Fruit fly (Drosophila melanogaster) whole organism, prepupa: ENCODE measurements around the gene RabX5.

Source experiments
- CG11762 ChIP-seq: fragments of 200-800 bp; sonication (Bioruptor generic); optimal IDR thresholded peaks from 3 replicates; lab custom pipeline; 2016; ENCODE audit warnings: missing biosample characterization, missing genetic modification characterization; ENCODE audit not compliant: insufficient read depth
- CG1621 ChIP-seq: fragments of 200-800 bp; sonication (Bioruptor generic); optimal IDR thresholded peaks from 3 replicates; lab custom pipeline; 2018; ENCODE audit warnings: missing biosample characterization, mild to moderate bottlenecking, missing genetic modification characterization
- CG31627 ChIP-seq: fragments of 200-800 bp; sonication (Bioruptor generic); optimal IDR thresholded peaks from 3 replicates; lab custom pipeline; 2016; ENCODE audit warnings: missing biosample characterization, missing genetic modification characterization
- CG3919 ChIP-seq: fragments of 200-800 bp; sonication (Bioruptor generic); optimal IDR thresholded peaks from 3 replicates; lab custom pipeline; 2016; ENCODE audit warnings: missing biosample characterization, missing genetic modification characterization
- CG4318 ChIP-seq: fragments of 200-800 bp; sonication (Bioruptor generic); optimal IDR thresholded peaks from 3 replicates; lab custom pipeline; 2017; ENCODE audit warnings: missing biosample characterization, mild to moderate bottlenecking, missing genetic modification characterization
- CG6854 ChIP-seq: fragments of 200-800 bp; sonication (Bioruptor generic); optimal IDR thresholded peaks from 2 replicates; lab custom pipeline; 2017; ENCODE audit warnings: missing biosample characterization, mild to moderate bottlenecking, missing genetic modification characterization
- Eip78C ChIP-seq: fragments of 200-800 bp; sonication (Bioruptor generic); peaks from one replicate; lab custom pipeline; 2016; ENCODE audit warnings: missing biosample characterization, missing genetic modification characterization
- fd59A ChIP-seq: fragments of 200-800 bp; sonication (Bioruptor generic); optimal IDR thresholded peaks from 2 replicates; lab custom pipeline; 2017; ENCODE audit warnings: missing biosample characterization, mild to moderate bottlenecking, missing genetic modification characterization, missing genetic modification reagents
- ss ChIP-seq, 2 experiments: fragments of 200-800 bp; sonication (Bioruptor generic); optimal IDR thresholded peaks; 2 replicates in 1 of 2; 3 replicates in 1 of 2; lab custom pipeline; 2017 to 2018; ENCODE audit warnings: mild to moderate bottlenecking in 2 of 2, missing biosample characterization in 2 of 2, missing genetic modification characterization in 2 of 2, moderate library complexity in 1 of 2

DNA sequence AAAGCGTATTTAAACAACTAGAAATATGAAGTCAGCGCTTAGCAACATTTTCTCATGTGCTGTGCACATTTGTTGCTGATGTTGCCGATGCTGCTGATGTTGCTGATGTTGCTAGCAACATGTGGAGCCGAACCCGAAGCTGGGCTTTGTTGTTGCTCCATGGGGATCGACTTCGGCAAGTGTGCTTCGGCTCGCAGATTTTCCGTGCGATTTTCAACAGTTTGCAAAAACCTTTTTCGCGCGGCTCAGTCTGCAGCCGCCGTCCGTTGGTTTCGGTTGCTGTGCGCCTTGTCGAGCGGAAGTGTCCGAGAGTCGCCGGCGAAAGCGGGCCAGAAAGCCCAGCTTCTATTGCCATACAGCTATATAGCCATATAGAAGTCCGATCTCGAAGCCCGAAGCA is 18.7 kb upstream of the RabX5 start:
- no peak for TF ChIP-seq CG3919 (GFP tag; lab: Kevin White, UChicago)
- TF ChIP-seq CG6854 (GFP tag; lab: Kevin White, UChicago), result no peak
- TF ChIP-seq Eip78C (GFP tag; lab: Kevin White, UChicago), result peak; percentile 49
- no peak for TF ChIP-seq fd59A (GFP tag; lab: Kevin White, UChicago)
- no peak for TF ChIP-seq ss (GFP tag; optimal IDR thresholded peaks at IDR 0.05; lab: Kevin White, UChicago)
- TF ChIP-seq CG11762 (GFP tag; lab: Kevin White, UChicago), result no peak
- TF ChIP-seq CG31627 (GFP tag; lab: Kevin White, UChicago), result no peak
- peak; percentile 46 for TF ChIP-seq CG1621 (tag; lab: Kevin White, UChicago)
- no peak for TF ChIP-seq CG4318 (GFP tag; lab: Kevin White, UChicago)
